Worm (Caenorhabditis elegans) whole organism, mixed stage, embryonic: ENCODE results near the gene pup-2.
"Not testable (repeated sequence)": the region's sequence is repeated elsewhere in the genome, so short reads cannot be mapped to it uniquely, and the experiment has no call there.

ENCODE experiments used
- ceh-39 ChIP-seq: fragments of 150-350 bp; optimal IDR thresholded peaks from 2 replicates; lab custom pipeline; 2014; ENCODE audit warnings: missing biosample characterization, missing genetic modification characterization
- ceh-83 ChIP-seq: fragments of 200-800 bp; sonication (Bioruptor generic); optimal IDR thresholded peaks from 2 replicates; lab custom pipeline; 2018; ENCODE audit warnings: mild to moderate bottlenecking, missing genetic modification characterization, missing compliant biosample characterization
- cnd-1 ChIP-seq: fragments of 200-800 bp; sonication (Bioruptor generic); optimal IDR thresholded peaks from 2 replicates; lab custom pipeline; 2018; ENCODE audit warnings: mild to moderate bottlenecking, missing genetic modification characterization, missing compliant biosample characterization
- elt-3 ChIP-seq: fragments of 150-350 bp; optimal IDR thresholded peaks from 2 replicates; lab custom pipeline; 2014; ENCODE audit warnings: missing biosample characterization, missing genetic modification characterization
- hlh-1 ChIP-seq: fragments of 150-350 bp; optimal IDR thresholded peaks from 2 replicates; lab custom pipeline; 2014; ENCODE audit warnings: missing biosample characterization, missing genetic modification reagents, missing genetic modification characterization
- lsy-2 ChIP-seq: fragments of 150-350 bp; optimal IDR thresholded peaks from 2 replicates; lab custom pipeline; 2014; ENCODE audit warnings: missing biosample characterization, missing genetic modification characterization
- mab-5 ChIP-seq: fragments of 150-350 bp; optimal IDR thresholded peaks from 2 replicates; lab custom pipeline; 2014; ENCODE audit warnings: missing biosample characterization, missing genetic modification characterization
- nhr-237 ChIP-seq: fragments of 150-350 bp; optimal IDR thresholded peaks from 2 replicates; lab custom pipeline; 2014; ENCODE audit warnings: missing biosample characterization, missing genetic modification characterization
- nhr-28 ChIP-seq: fragments of 150-350 bp; optimal IDR thresholded peaks from 2 replicates; lab custom pipeline; 2014; ENCODE audit warnings: missing biosample characterization, missing genetic modification characterization
- nhr-76 ChIP-seq: sonication (generic microtip); optimal IDR thresholded peaks from 2 replicates; lab custom pipeline; 2017; ENCODE audit warnings: missing biosample characterization, missing genetic modification characterization
- snpc-4 ChIP-seq: fragments of 150-350 bp; optimal IDR thresholded peaks from 2 replicates; lab custom pipeline; 2014; ENCODE audit warnings: missing biosample characterization, missing genetic modification characterization
- unc-62 ChIP-seq: fragments of 150-350 bp; optimal IDR thresholded peaks from 2 replicates; lab custom pipeline; 2014; ENCODE audit warnings: missing biosample characterization, missing genetic modification reagents, missing genetic modification characterization
- ztf-11 ChIP-seq: fragments of 150-350 bp; optimal IDR thresholded peaks from 2 replicates; lab custom pipeline; 2014; ENCODE audit warnings: missing biosample characterization, missing genetic modification characterization

- TF ChIP-seq nhr-237 (tag; lab: Kevin White, UChicago); mab-5 (tag; lab: Kevin White, UChicago); ceh-39; nhr-28; snpc-4 (tag; lab: Kevin White, UChicago); ztf-11 (tag; lab: Kevin White, UChicago); unc-62 (GFP tag; lab: Kevin White, UChicago); hlh-1 (tag; lab: Kevin White, UChicago); elt-3 (tag; lab: Kevin White, UChicago); nhr-76 (tag; lab: Kevin White, UChicago); lsy-2 (tag; lab: Kevin White, UChicago): not testable (repeated sequence)
- TF ChIP-seq ceh-83 (GFP tag; lab: Kevin White, UChicago) (peak; percentile 88), cnd-1 (peak; percentile 85)
Observed at ce11 chrIII:5211137-5211648, 25.5 kb downstream of the pup-2 start.
